Worm (Caenorhabditis elegans): ENCODE measurements around the gene ipla-7.

DNA sequence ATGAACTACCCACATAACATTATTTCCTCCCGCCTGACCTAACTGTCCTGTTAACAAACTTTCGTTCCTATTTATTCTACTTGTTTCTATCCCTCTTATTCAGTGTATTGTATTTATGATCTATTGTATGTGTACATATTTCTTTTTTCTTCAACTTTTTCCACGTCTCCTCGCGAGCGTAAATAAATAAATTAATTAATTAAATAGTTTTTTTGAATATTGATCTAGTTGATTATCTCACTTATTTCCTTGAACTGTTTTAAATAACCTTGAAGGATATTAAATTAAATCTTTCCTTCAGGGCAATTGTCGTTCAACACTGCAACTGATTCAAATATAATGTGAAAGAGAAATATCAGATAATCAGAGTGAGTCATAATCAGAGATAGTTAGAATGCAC, 19.8 kb downstream of the ipla-7 start, which contains the start of gene frk-1:
- TF ChIP-seq ztf-23 (GFP tag; IDR thresholded peaks at IDR 0.05) (no peak), klf-2 (GFP tag; conservative IDR thresholded peaks at IDR 0.05) (no peak), flt-1 (GFP tag; IDR thresholded peaks at IDR 0.05) (no peak), ref-1 (GFP tag; conservative IDR thresholded peaks at IDR 0.05) (no peak), cog-1 (tag; optimal IDR thresholded peaks at IDR 0.05) (no peak), T22C8.4 (GFP tag; IDR thresholded peaks at IDR 0.05) (no peak), ztf-29 (GFP tag; IDR thresholded peaks at IDR 0.05) (no peak), med-1 (GFP tag; optimal IDR thresholded peaks at IDR 0.05; ENCODE audit: insufficient read depth) (no peak)

Data from whole organism, midembryonic.